Fruit fly (Drosophila melanogaster) whole organism, prepupa: ENCODE measurements around the gene CG6094.
A peak's percentile ranks its signal among the peaks of the same experiment; 100 is the strongest.

Source experiments
- Blimp-1 ChIP-seq: fragments of 200-800 bp; sonication (Bioruptor generic); optimal IDR thresholded peaks from 3 replicates; lab custom pipeline; 2017; ENCODE audit warnings: missing biosample characterization, missing genetic modification characterization, mild to moderate bottlenecking, moderate library complexity, missing genetic modification reagents
- CG10631 ChIP-seq: fragments of 200-800 bp; sonication (Bioruptor generic); optimal IDR thresholded peaks from 2 replicates; lab custom pipeline; 2016; ENCODE audit warnings: missing biosample characterization, missing genetic modification characterization
- CG11294 ChIP-seq: fragments of 200-800 bp; sonication (Bioruptor generic); IDR thresholded peaks from 2 replicates; pipeline ENCODE4 v1.3.6; 2022; ENCODE audit warnings: missing biosample characterization, missing genetic modification characterization
- CG11902 ChIP-seq: fragments of 200-800 bp; sonication (Bioruptor generic); optimal IDR thresholded peaks from 3 replicates; lab custom pipeline; 2016; ENCODE audit warnings: missing biosample characterization, missing genetic modification characterization
- CG15336 ChIP-seq: fragments of 200-800 bp; sonication (Bioruptor generic); IDR thresholded peaks from 2 replicates; pipeline ENCODE4 v1.3.6; 2022; ENCODE audit warnings: missing biosample characterization, missing genetic modification characterization
- CG16779 ChIP-seq: fragments of 200-800 bp; sonication (Bioruptor generic); optimal IDR thresholded peaks from 3 replicates; lab custom pipeline; 2017; ENCODE audit warnings: missing biosample characterization, mild to moderate bottlenecking, missing genetic modification characterization
- CG3032 ChIP-seq: fragments of 200-800 bp; optimal IDR thresholded peaks from 2 replicates; lab custom pipeline; 2019; ENCODE audit warnings: missing biosample characterization, mild to moderate bottlenecking, missing genetic modification characterization, moderate library complexity
- CG31627 ChIP-seq: fragments of 200-800 bp; sonication (Bioruptor generic); optimal IDR thresholded peaks from 3 replicates; lab custom pipeline; 2016; ENCODE audit warnings: missing biosample characterization, missing genetic modification characterization
- CG34406 ChIP-seq: fragments of 200-800 bp; sonication (Bioruptor generic); optimal IDR thresholded peaks from 3 replicates; lab custom pipeline; 2016; ENCODE audit warnings: missing biosample characterization, missing genetic modification characterization
- CG3919 ChIP-seq: fragments of 200-800 bp; sonication (Bioruptor generic); optimal IDR thresholded peaks from 3 replicates; lab custom pipeline; 2016; ENCODE audit warnings: missing biosample characterization, missing genetic modification characterization
- CG4318 ChIP-seq: fragments of 200-800 bp; sonication (Bioruptor generic); optimal IDR thresholded peaks from 3 replicates; lab custom pipeline; 2017; ENCODE audit warnings: missing biosample characterization, mild to moderate bottlenecking, missing genetic modification characterization
- CG6163 ChIP-seq: fragments of 200-800 bp; sonication (Bioruptor generic); IDR thresholded peaks from 3 replicates; pipeline ENCODE4 v1.3.6; 2022; ENCODE audit warnings: missing biosample characterization, missing genetic modification characterization
- CG6854 ChIP-seq: fragments of 200-800 bp; sonication (Bioruptor generic); optimal IDR thresholded peaks from 2 replicates; lab custom pipeline; 2017; ENCODE audit warnings: missing biosample characterization, mild to moderate bottlenecking, missing genetic modification characterization
- CG7368 ChIP-seq: fragments of 200-800 bp; sonication (Bioruptor generic); optimal IDR thresholded peaks from 3 replicates; lab custom pipeline; 2016; ENCODE audit warnings: missing biosample characterization, missing genetic modification characterization
- CG8119 ChIP-seq: fragments of 200-800 bp; sonication (Bioruptor generic); IDR thresholded peaks from 3 replicates; pipeline ENCODE4 v1.3.6; 2022; ENCODE audit warnings: missing biosample characterization, missing genetic modification characterization
- CG8632 ChIP-seq: fragments of 200-800 bp; sonication (Bioruptor generic); optimal IDR thresholded peaks from 3 replicates; lab custom pipeline; 2016; ENCODE audit warnings: missing biosample characterization, missing genetic modification characterization
- CG9139 ChIP-seq: fragments of 200-800 bp; sonication (Bioruptor generic); optimal IDR thresholded peaks from 3 replicates; lab custom pipeline; 2017; ENCODE audit warnings: missing biosample characterization, mild to moderate bottlenecking, missing genetic modification characterization
- Eip75B ChIP-seq: fragments of 200-800 bp; sonication (Bioruptor generic); optimal IDR thresholded peaks from 3 replicates; lab custom pipeline; 2016; ENCODE audit warnings: missing biosample characterization, missing genetic modification characterization
- Ets21C ChIP-seq: fragments of 200-800 bp; sonication (Bioruptor generic); optimal IDR thresholded peaks from 3 replicates; lab custom pipeline; 2016; ENCODE audit warnings: missing biosample characterization, missing genetic modification characterization
- Ets96B ChIP-seq: fragments of 200-800 bp; optimal IDR thresholded peaks from 2 replicates; lab custom pipeline; 2019; ENCODE audit warnings: missing biosample characterization, mild to moderate bottlenecking, missing genetic modification characterization, moderate library complexity
- Gug ChIP-seq: fragments of 200-800 bp; sonication (Bioruptor generic); IDR thresholded peaks from 2 replicates; pipeline ENCODE4 v1.3.6; 2022; ENCODE audit warnings: missing biosample characterization, missing genetic modification characterization
- Hr38 ChIP-seq: sonication (Bioruptor generic); optimal IDR thresholded peaks from 2 replicates; lab custom pipeline; 2016; ENCODE audit warnings: missing biosample characterization, missing genetic modification characterization
- Hr39 ChIP-seq: fragments of 200-800 bp; sonication (Bioruptor generic); optimal IDR thresholded peaks from 2 replicates; lab custom pipeline; 2016; ENCODE audit warnings: missing biosample characterization, missing genetic modification characterization
- Hr4 ChIP-seq: fragments of 200-800 bp; sonication (Bioruptor generic); optimal IDR thresholded peaks from 3 replicates; lab custom pipeline; 2016; ENCODE audit warnings: missing biosample characterization, missing genetic modification characterization
- OdsH ChIP-seq: fragments of 200-800 bp; sonication (Bioruptor generic); optimal IDR thresholded peaks from 3 replicates; lab custom pipeline; 2016; ENCODE audit warnings: missing biosample characterization, missing genetic modification characterization
- Smox ChIP-seq: fragments of 200-800 bp; sonication (Bioruptor generic); optimal IDR thresholded peaks from 3 replicates; lab custom pipeline; 2016; ENCODE audit warnings: missing biosample characterization, missing genetic modification characterization
- Sox15 ChIP-seq: fragments of 200-800 bp; sonication (Bioruptor generic); optimal IDR thresholded peaks from 3 replicates; lab custom pipeline; 2016; ENCODE audit warnings: missing biosample characterization, missing genetic modification characterization
- achi ChIP-seq: fragments of 200-800 bp; sonication (Bioruptor generic); optimal IDR thresholded peaks from 3 replicates; lab custom pipeline; 2016; ENCODE audit warnings: missing biosample characterization, missing genetic modification characterization
- cyc ChIP-seq: fragments of 200-800 bp; sonication (Bioruptor generic); optimal IDR thresholded peaks from 3 replicates; lab custom pipeline; 2016; ENCODE audit warnings: missing biosample characterization, missing genetic modification characterization
- dac ChIP-seq: fragments of 200-800 bp; sonication (Bioruptor generic); optimal IDR thresholded peaks from 2 replicates; lab custom pipeline; 2017; ENCODE audit warnings: missing biosample characterization, mild to moderate bottlenecking, missing genetic modification characterization
- fkh ChIP-seq: fragments of 200-800 bp; sonication (Bioruptor generic); optimal IDR thresholded peaks from 3 replicates; lab custom pipeline; 2017; ENCODE audit warnings: missing biosample characterization, mild to moderate bottlenecking, missing genetic modification characterization, moderate library complexity
- lz ChIP-seq: fragments of 200-800 bp; sonication (Bioruptor generic); optimal IDR thresholded peaks from 3 replicates; lab custom pipeline; 2016; ENCODE audit warnings: missing biosample characterization, missing genetic modification characterization
- net ChIP-seq: fragments of 200-800 bp; sonication (Bioruptor generic); optimal IDR thresholded peaks from 3 replicates; lab custom pipeline; 2016; ENCODE audit warnings: missing biosample characterization, missing genetic modification characterization
- pdm3 ChIP-seq: fragments of 200-800 bp; sonication (Bioruptor generic); optimal IDR thresholded peaks from 3 replicates; lab custom pipeline; 2016; ENCODE audit warnings: missing biosample characterization, missing genetic modification characterization
- svp ChIP-seq: fragments of 200-800 bp; sonication (Bioruptor generic); peaks from one replicate; lab custom pipeline; 2016; ENCODE audit warnings: missing biosample characterization, missing genetic modification characterization
- topi ChIP-seq: fragments of 200-800 bp; sonication (Bioruptor generic); optimal IDR thresholded peaks from 3 replicates; lab custom pipeline; 2016; ENCODE audit warnings: missing biosample characterization, missing genetic modification characterization
- vri ChIP-seq: fragments of 200-800 bp; sonication (Bioruptor generic); optimal IDR thresholded peaks from 3 replicates; lab custom pipeline; 2016; ENCODE audit warnings: missing biosample characterization, mild to moderate bottlenecking, missing genetic modification characterization

The CG6094 gene

DNA sequence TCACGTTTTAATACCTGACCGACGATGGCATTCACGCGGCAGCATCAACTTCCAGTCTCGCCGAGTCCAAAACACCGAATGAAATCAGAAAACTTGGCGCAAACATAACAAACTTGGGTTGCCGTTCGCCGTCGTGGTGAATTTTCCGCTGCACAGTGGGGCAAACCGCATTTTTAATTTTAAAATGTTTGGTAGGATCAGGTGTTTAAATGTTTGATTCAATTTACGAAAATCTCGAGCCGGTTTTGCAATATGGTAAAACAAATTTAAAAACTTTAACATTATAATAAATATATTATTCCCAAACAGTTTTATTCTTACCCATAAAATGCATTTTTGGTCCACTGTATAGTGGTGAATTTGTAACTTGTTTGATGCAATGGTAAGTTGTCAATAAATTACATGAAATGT, 32.6 kb upstream of the CG6094 start, which contains the start of gene RluA-1 (continued):
- TF ChIP-seq Hr4 (GFP tag; lab: Kevin White, UChicago), result peak; percentile 98
- peak; percentile 93 for TF ChIP-seq CG9139 (GFP tag; lab: Kevin White, UChicago)
- peak; percentile 79 for TF ChIP-seq CG6854 (GFP tag; lab: Kevin White, UChicago)
- TF ChIP-seq Smox (GFP tag; lab: Kevin White, UChicago), result peak; percentile 93
- peak; percentile 82 for TF ChIP-seq Hr39
- TF ChIP-seq achi (GFP tag; lab: Kevin White, UChicago), result peak; percentile 96
- TF ChIP-seq CG8632 (GFP tag; lab: Kevin White, UChicago), result peak; percentile 96
- no peak for TF ChIP-seq vri
- peak; percentile 95 for TF ChIP-seq CG6163 (GFP tag; lab: Robert Waterston, UW)
- peak; percentile 98 for TF ChIP-seq net (GFP tag; lab: Kevin White, UChicago)
- TF ChIP-seq Eip75B (GFP tag; lab: Kevin White, UChicago), result peak; percentile 90
- peak; percentile 97 for TF ChIP-seq OdsH (GFP tag; lab: Kevin White, UChicago)
- peak; percentile 95 for TF ChIP-seq pdm3 (GFP tag; lab: Kevin White, UChicago)
- peak; percentile 99 for TF ChIP-seq CG15336
- peak; percentile 93 for TF ChIP-seq topi (GFP tag; lab: Kevin White, UChicago)
- peak; percentile 82 for TF ChIP-seq fkh (GFP tag; lab: Kevin White, UChicago)
- TF ChIP-seq cyc (GFP tag; lab: Kevin White, UChicago), result peak; percentile 90
- peak; percentile 96 for TF ChIP-seq CG34406 (GFP tag; lab: Kevin White, UChicago)
- TF ChIP-seq lz (GFP tag; lab: Kevin White, UChicago), result peak; percentile 91
- TF ChIP-seq Ets96B, result peak; percentile 98
- TF ChIP-seq Ets21C (GFP tag; lab: Kevin White, UChicago), result peak; percentile 83
- peak; percentile 99 for TF ChIP-seq CG8119 (GFP tag; lab: Robert Waterston, UW)
- TF ChIP-seq CG3032 (tag; lab: Kevin White, UChicago), result peak; percentile 97

dm6 chr2L:10474815-10475214, 32.1 kb upstream of the CG6094 start:
- no peak for TF ChIP-seq Blimp-1
- no peak for TF ChIP-seq CG15336
- no peak for TF ChIP-seq net (GFP tag; lab: Kevin White, UChicago)
- no peak for TF ChIP-seq CG4318
- no peak for TF ChIP-seq CG16779 (tag; lab: Kevin White, UChicago)
- no peak for TF ChIP-seq Hr38

DNA sequence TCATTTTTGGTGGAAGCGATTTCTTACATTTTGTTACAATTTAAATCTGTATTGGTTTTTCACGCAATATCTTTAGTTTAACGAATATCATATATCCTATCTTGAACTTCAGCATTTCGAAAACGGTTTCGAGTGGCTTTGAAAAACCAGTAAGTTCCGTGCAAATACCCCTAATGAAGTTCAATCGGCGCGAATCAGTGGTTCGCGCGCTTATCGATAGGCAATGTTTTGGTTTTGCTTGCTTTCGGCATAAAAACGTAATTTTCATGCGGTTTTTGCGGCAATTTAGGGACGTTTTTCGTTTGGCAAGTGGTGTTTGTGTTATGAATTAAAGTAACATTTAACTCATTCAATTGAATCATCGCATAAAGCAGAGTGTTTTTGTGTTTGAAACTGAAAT, 30.0 kb upstream of the CG6094 start, which contains the start of gene RluA-2:
Gene RluA-2, plus strand, starts transcription at position 195 of the 400 bp plus-strand sequence.
- TF ChIP-seq CG3032 (tag; lab: Kevin White, UChicago), result no peak
- no peak for TF ChIP-seq CG31627 (GFP tag; lab: Kevin White, UChicago)
- TF ChIP-seq vri, result no peak
- TF ChIP-seq dac, result no peak
- TF ChIP-seq CG11902, result no peak
- TF ChIP-seq Gug (GFP tag; lab: Robert Waterston, UW), result no peak
- TF ChIP-seq CG4318, result no peak
- no peak for TF ChIP-seq pdm3 (GFP tag; lab: Kevin White, UChicago)
- TF ChIP-seq cyc (GFP tag; lab: Kevin White, UChicago), result no peak
- TF ChIP-seq topi (GFP tag; lab: Kevin White, UChicago), result no peak
- TF ChIP-seq CG6163 (GFP tag; lab: Robert Waterston, UW), result no peak
- no peak for TF ChIP-seq Hr4 (GFP tag; lab: Kevin White, UChicago)
- no peak for TF ChIP-seq Ets96B
- no peak for TF ChIP-seq CG3919 (GFP tag; lab: Kevin White, UChicago)
- no peak for TF ChIP-seq net (GFP tag; lab: Kevin White, UChicago)

DNA sequence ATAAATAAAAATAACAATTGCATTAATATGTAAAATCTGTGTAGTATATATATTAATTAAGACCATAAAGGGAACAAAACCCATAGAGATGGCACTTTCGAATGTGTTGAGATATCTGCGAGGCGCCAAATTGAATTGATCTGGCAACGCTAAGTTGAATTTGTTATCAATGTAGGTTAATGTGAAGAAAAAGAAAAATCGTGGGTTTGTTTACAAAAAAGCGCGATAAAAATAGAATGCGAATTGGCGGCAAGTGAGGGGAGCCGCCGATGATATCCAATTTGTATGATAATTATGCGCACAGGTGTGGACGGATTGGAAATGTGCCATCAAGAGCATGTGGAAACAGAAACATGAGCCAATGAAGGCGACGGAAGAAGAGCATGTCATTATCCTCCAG, 27.0 kb upstream of the CG6094 start:
- TF ChIP-seq CG11902 (no peak), svp (GFP tag; lab: Kevin White, UChicago) (no peak), CG7368 (GFP tag; lab: Kevin White, UChicago) (no peak), achi (GFP tag; lab: Kevin White, UChicago) (no peak), CG16779 (tag; lab: Kevin White, UChicago) (no peak), fkh (GFP tag; lab: Kevin White, UChicago) (peak; percentile 59), CG11294 (GFP tag; lab: Robert Waterston, UW) (no peak), CG9139 (GFP tag; lab: Kevin White, UChicago) (no peak), CG8119 (GFP tag; lab: Robert Waterston, UW) (peak; percentile 31; the same call in 1 of the 3 replicates), cyc (GFP tag; lab: Kevin White, UChicago) (no peak), pdm3 (GFP tag; lab: Kevin White, UChicago) (no peak), CG10631 (GFP tag; lab: Kevin White, UChicago) (no peak), Eip75B (GFP tag; lab: Kevin White, UChicago) (no peak), Smox (GFP tag; lab: Kevin White, UChicago) (no peak), topi (GFP tag; lab: Kevin White, UChicago) (no peak), CG15336 (peak; percentile 33; the same call in 1 of the 2 replicates), vri (no peak), CG3032 (tag; lab: Kevin White, UChicago) (no peak), net (GFP tag; lab: Kevin White, UChicago) (no peak), Sox15 (GFP tag; lab: Kevin White, UChicago) (no peak)
